Fruit fly (Drosophila melanogaster) whole organism, pupa: ENCODE data around the gene CG42304.

Experiments
- CG10348 ChIP-seq: fragments of 200-800 bp; sonication (Bioruptor generic); IDR thresholded peaks from 2 replicates; pipeline ENCODE4 v1.3.6; 2022; ENCODE audit warnings: missing biosample characterization, missing genetic modification characterization
- CG12605 ChIP-seq: fragments of 200-800 bp; sonication (Bioruptor generic); IDR thresholded peaks from 2 replicates; pipeline ENCODE4 v1.3.6; 2022; ENCODE audit warnings: missing biosample characterization, missing genetic modification characterization
- CG13204 ChIP-seq: fragments of 200-800 bp; sonication (Bioruptor generic); optimal IDR thresholded peaks from 2 replicates; lab custom pipeline; 2018; ENCODE audit warnings: missing biosample characterization, mild to moderate bottlenecking, missing genetic modification characterization, moderate library complexity
- CG14655 ChIP-seq: fragments of 200-800 bp; sonication (Bioruptor generic); optimal IDR thresholded peaks from 3 replicates; lab custom pipeline; 2017; ENCODE audit warnings: mild to moderate bottlenecking, missing biosample characterization, missing genetic modification reagents, missing genetic modification characterization
- CG15710 ChIP-seq: fragments of 200-800 bp; sonication (Bioruptor generic); optimal IDR thresholded peaks from 2 replicates; lab custom pipeline; 2018; ENCODE audit warnings: missing biosample characterization, mild to moderate bottlenecking, missing genetic modification characterization, moderate library complexity
- CG17806 ChIP-seq: fragments of 200-800 bp; sonication (Bioruptor generic); optimal IDR thresholded peaks from 2 replicates; lab custom pipeline; 2018; ENCODE audit warnings: missing biosample characterization, mild to moderate bottlenecking, missing genetic modification characterization, moderate library complexity
- CG32121 ChIP-seq: fragments of 200-800 bp; sonication (Bioruptor generic); IDR thresholded peaks from 2 replicates; pipeline ENCODE4 v1.3.6; 2022; ENCODE audit warnings: missing biosample characterization, missing genetic modification characterization
- CG34367 ChIP-seq: fragments of 200-800 bp; sonication (Bioruptor generic); optimal IDR thresholded peaks from 2 replicates; lab custom pipeline; 2018; ENCODE audit warnings: missing biosample characterization, mild to moderate bottlenecking, missing genetic modification characterization
- CG4496 ChIP-seq: fragments of 200-800 bp; sonication (Bioruptor generic); IDR thresholded peaks from 3 replicates; pipeline ENCODE4 v1.3.6; 2022; ENCODE audit warnings: missing biosample characterization, missing genetic modification characterization
- CG8301 ChIP-seq: fragments of 200-800 bp; sonication (Bioruptor generic); optimal IDR thresholded peaks from 2 replicates; lab custom pipeline; 2018; ENCODE audit warnings: missing biosample characterization, mild to moderate bottlenecking, missing genetic modification characterization
- CG9948 ChIP-seq: fragments of 200-800 bp; sonication (Bioruptor generic); optimal IDR thresholded peaks from 2 replicates; lab custom pipeline; 2018; ENCODE audit warnings: missing biosample characterization, mild to moderate bottlenecking, missing genetic modification characterization, moderate library complexity
- D1 ChIP-seq: fragments of 200-800 bp; sonication (Bioruptor generic); optimal IDR thresholded peaks from 2 replicates; lab custom pipeline; 2018; ENCODE audit warnings: missing biosample characterization, mild to moderate bottlenecking, missing genetic modification characterization, moderate library complexity
- EcR ChIP-seq: fragments of 200-800 bp; sonication (Bioruptor generic); optimal IDR thresholded peaks from 3 replicates; lab custom pipeline; 2019; ENCODE audit warnings: missing biosample characterization, missing genetic modification characterization, mild to moderate bottlenecking, moderate library complexity, missing genetic modification reagents
- Ets98B ChIP-seq: fragments of 200-800 bp; sonication (Bioruptor generic); IDR thresholded peaks from 2 replicates; pipeline ENCODE4 v1.3.6; 2022; ENCODE audit warnings: missing biosample characterization, missing genetic modification characterization
- Pif1A ChIP-seq: fragments of 200-800 bp; sonication (Bioruptor generic); optimal IDR thresholded peaks from 3 replicates; lab custom pipeline; 2016; ENCODE audit warnings: missing biosample characterization, missing genetic modification characterization
- Pif1B ChIP-seq: fragments of 200-800 bp; sonication (Bioruptor generic); optimal IDR thresholded peaks from 3 replicates; lab custom pipeline; 2016; ENCODE audit warnings: missing biosample characterization, missing genetic modification characterization
- Snoo ChIP-seq: fragments of 200-800 bp; sonication (Bioruptor generic); optimal IDR thresholded peaks from 3 replicates; lab custom pipeline; 2017; ENCODE audit warnings: missing biosample characterization, mild to moderate bottlenecking, missing genetic modification characterization, inconsistent platforms
- fd96Ca ChIP-seq: fragments of 200-800 bp; sonication (Bioruptor generic); IDR thresholded peaks from 3 replicates; pipeline ENCODE4 v1.3.6; 2022; ENCODE audit warnings: missing biosample characterization, missing genetic modification characterization
- gl ChIP-seq: fragments of 200-800 bp; sonication (Bioruptor generic); optimal IDR thresholded peaks from 2 replicates; lab custom pipeline; 2018; ENCODE audit warnings: missing biosample characterization, mild to moderate bottlenecking, missing genetic modification characterization
- rn ChIP-seq: fragments of 200-800 bp; sonication (Bioruptor generic); IDR thresholded peaks from 2 replicates; pipeline ENCODE4 v1.3.6; 2022; ENCODE audit warnings: missing biosample characterization, missing genetic modification characterization

Gene CG42304

dm6 chr3L:2645068-2645467 is 6.8 kb upstream of the CG42304 start, which contains the start of gene CG1143:
Gene CG1143 (plus strand): TSS chr3L:2645368.
- TF ChIP-seq CG4496 (GFP tag; lab: Robert Waterston, UW) (no peak), CG10348 (no peak), Pif1A (GFP tag; lab: Kevin White, UChicago) (no peak), CG32121 (GFP tag; lab: Robert Waterston, UW) (no peak)

- TF ChIP-seq Pif1B (GFP tag; lab: Kevin White, UChicago) = no peak
- no peak for TF ChIP-seq CG15710 (tag; lab: Kevin White, UChicago)
- TF ChIP-seq EcR (GFP tag; lab: Kevin White, UChicago) = no peak
- no peak for TF ChIP-seq CG8301 (tag; lab: Kevin White, UChicago)
- TF ChIP-seq CG9948 = no peak
- no peak for TF ChIP-seq CG32121 (GFP tag; lab: Robert Waterston, UW)
- no peak for TF ChIP-seq CG17806 (tag; lab: Kevin White, UChicago)
- no peak for TF ChIP-seq CG12605 (GFP tag; lab: Robert Waterston, UW)
- TF ChIP-seq, all 21 proteins: peak for 0
These were observed 4.1 kb upstream of the CG42304 start, which contains the start of gene CG1246 for dm6 chr3L:2647523-2648378. Gene CG1246 (plus strand): TSS chr3L:2648048.

- TF ChIP-seq CG12605 (GFP tag; lab: Robert Waterston, UW) (no peak), rn (GFP tag; lab: Robert Waterston, UW) (no peak), Pif1B (GFP tag; lab: Kevin White, UChicago) (no peak), Pif1A (GFP tag; lab: Kevin White, UChicago) (no peak), D1 (tag; lab: Kevin White, UChicago) (no peak), CG13204 (GFP tag; lab: Kevin White, UChicago) (no peak), Snoo (tag; lab: Kevin White, UChicago) (no peak), CG10348 (no peak), EcR (GFP tag; lab: Kevin White, UChicago) (no peak), CG8301 (tag; lab: Kevin White, UChicago) (no peak), CG34367 (tag; lab: Kevin White, UChicago) (no peak), CG17806 (tag; lab: Kevin White, UChicago) (no peak), CG14655 (GFP tag; lab: Kevin White, UChicago) (no peak), Ets98B (GFP tag; lab: Robert Waterston, UW) (no peak)
These were observed 7.5 kb downstream of the CG42304 start, which contains the start of gene CG33233 for dm6 chr3L:2659339-2659738. Gene CG33233 (plus strand): TSS chr3L:2659639.

DNA sequence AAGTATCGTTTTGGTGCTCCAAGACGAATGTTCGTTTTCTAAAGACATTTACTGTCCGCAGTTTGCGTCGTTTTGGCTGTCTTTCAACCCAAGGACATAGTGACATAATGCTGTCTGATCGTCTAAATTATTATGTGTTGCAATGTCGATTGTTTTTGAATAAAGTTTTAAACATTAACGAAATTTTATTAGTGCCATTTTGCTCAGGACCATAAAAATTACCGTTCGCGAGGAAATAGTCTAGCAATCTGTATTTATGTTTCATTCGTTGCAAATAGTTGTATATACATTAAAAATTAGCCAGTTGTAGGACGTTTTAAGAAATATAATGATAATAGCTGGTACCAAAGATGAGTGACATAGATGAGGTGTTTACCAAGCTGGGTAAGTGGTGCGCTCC is 9.4 kb downstream of the CG42304 start, which contains the start of gene CG33234:
CG33234 (plus strand) TSS at position 301 of the 400 bp plus-strand sequence.
- TF ChIP-seq EcR (GFP tag; lab: Kevin White, UChicago) (no peak), Snoo (tag; lab: Kevin White, UChicago) (no peak), CG12605 (GFP tag; lab: Robert Waterston, UW) (no peak)

- TF ChIP-seq CG8301 (tag; lab: Kevin White, UChicago) = no peak
- TF ChIP-seq rn (GFP tag; lab: Robert Waterston, UW) = no peak
- no peak for TF ChIP-seq fd96Ca
- no peak for TF ChIP-seq CG32121 (GFP tag; lab: Robert Waterston, UW)
- no peak for TF ChIP-seq CG14655 (GFP tag; lab: Kevin White, UChicago)
- TF ChIP-seq gl (tag; lab: Kevin White, UChicago) = no peak
- TF ChIP-seq CG12605 (GFP tag; lab: Robert Waterston, UW) = no peak
- no peak for TF ChIP-seq CG10348
- no peak for TF ChIP-seq Pif1A (GFP tag; lab: Kevin White, UChicago)
- no peak for TF ChIP-seq EcR (GFP tag; lab: Kevin White, UChicago)
- TF ChIP-seq Snoo (tag; lab: Kevin White, UChicago) = no peak
- no peak for TF ChIP-seq CG4496 (GFP tag; lab: Robert Waterston, UW)
These were observed 50.6 kb downstream of the CG42304 start for dm6 chr3L:2702474-2702873.
